Worm (Caenorhabditis elegans): ENCODE data around the gene slc-25A29.
A peak's percentile ranks its signal among the peaks of the same experiment; 100 is the strongest.

Gene slc-25A29

ce11 chrV:14658131-14658530 lies at the start of gene slc-25A29:
TSS of gene slc-25A29 (minus strand) at chrV:14658175.
- TF ChIP-seq dpff-1 (tag; optimal IDR thresholded peaks at IDR 0.05) (no peak), ztf-18 (tag; optimal IDR thresholded peaks at IDR 0.05) (no peak), ceh-100 (GFP tag; IDR thresholded peaks at IDR 0.05) (no peak), nfyb-1 (GFP tag; IDR thresholded peaks at IDR 0.05) (no peak), lag-1 (GFP tag; IDR thresholded peaks at IDR 0.05) (no peak), C06A6.2 (GFP tag; conservative IDR thresholded peaks at IDR 0.05) (no peak), F22D6.2 (tag; optimal IDR thresholded peaks at IDR 0.05) (no peak), D2030.7 (GFP tag; IDR thresholded peaks at IDR 0.05) (no peak), hsf-1 (GFP tag; IDR thresholded peaks at IDR 0.05) (no peak), ztf-26 (tag; optimal IDR thresholded peaks at IDR 0.05) (no peak), K11D2.4 (GFP tag; IDR thresholded peaks at IDR 0.05) (no peak)

DNA sequence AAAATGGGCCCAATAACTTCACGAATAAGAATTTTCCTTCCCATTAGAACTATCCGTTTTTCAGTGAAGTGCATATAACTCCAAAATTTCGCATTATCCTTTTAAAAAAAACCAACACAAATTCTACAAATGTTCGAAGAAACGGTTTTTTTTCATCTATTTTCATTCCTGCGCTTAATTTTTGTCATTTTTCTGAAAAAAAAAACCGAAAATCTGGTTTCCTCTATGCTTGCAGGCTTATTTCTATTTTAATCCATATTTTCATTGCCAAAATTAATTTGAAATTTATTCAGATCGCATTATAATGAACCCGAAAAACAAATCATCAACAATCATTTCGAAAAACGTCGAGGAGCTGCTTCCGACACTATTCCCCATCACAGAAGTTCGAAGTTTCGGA lies 40.7 kb upstream of the slc-25A29 start, which contains the start of gene set-5:
Gene set-5 (plus strand): TSS at position 301 of the 400 bp plus-strand sequence.
- TF ChIP-seq rcor-1 (GFP tag; IDR thresholded peaks at IDR 0.05) = no peak

- no peak for TF ChIP-seq hrde-1 (tag; optimal IDR thresholded peaks at IDR 0.05; ENCODE audit: borderline replicate concordance)
- TF ChIP-seq snpc-1.3 (tag; optimal IDR thresholded peaks at IDR 0.05; ENCODE audit: insufficient read depth) = no peak
- peak; percentile 48; the same call in 1 of the 2 replicates for TF ChIP-seq madf-6 (GFP tag; IDR thresholded peaks at IDR 0.05)
- TF ChIP-seq ceh-100 (GFP tag; IDR thresholded peaks at IDR 0.05) = no peak
- no peak for TF ChIP-seq zfh-2 (GFP tag; conservative IDR thresholded peaks at IDR 0.05)
- no peak for TF ChIP-seq akir-1 (GFP tag; optimal IDR thresholded peaks at IDR 0.05)
- no peak for TF ChIP-seq nfya-1 (tag; optimal IDR thresholded peaks at IDR 0.05; ENCODE audit: borderline replicate concordance, insufficient read depth)
- TF ChIP-seq F33H1.4 (GFP tag; IDR thresholded peaks at IDR 0.05) = peak; percentile 40; the same call in 1 of the 2 replicates
- TF ChIP-seq efl-1 (GFP tag; optimal IDR thresholded peaks at IDR 0.05) = peak; percentile 9
- TF ChIP-seq snpc-1.1 (tag; optimal IDR thresholded peaks at IDR 0.05; ENCODE audit: insufficient read depth) = peak; percentile 19
- peak; percentile 91 for TF ChIP-seq lsl-1 (GFP tag; optimal IDR thresholded peaks at IDR 0.05)
- TF ChIP-seq ztf-3 (GFP tag; optimal IDR thresholded peaks at IDR 0.05) = no peak
These were observed 40.0 kb upstream of the slc-25A29 start for ce11 chrV:14698005-14698404.

DNA sequence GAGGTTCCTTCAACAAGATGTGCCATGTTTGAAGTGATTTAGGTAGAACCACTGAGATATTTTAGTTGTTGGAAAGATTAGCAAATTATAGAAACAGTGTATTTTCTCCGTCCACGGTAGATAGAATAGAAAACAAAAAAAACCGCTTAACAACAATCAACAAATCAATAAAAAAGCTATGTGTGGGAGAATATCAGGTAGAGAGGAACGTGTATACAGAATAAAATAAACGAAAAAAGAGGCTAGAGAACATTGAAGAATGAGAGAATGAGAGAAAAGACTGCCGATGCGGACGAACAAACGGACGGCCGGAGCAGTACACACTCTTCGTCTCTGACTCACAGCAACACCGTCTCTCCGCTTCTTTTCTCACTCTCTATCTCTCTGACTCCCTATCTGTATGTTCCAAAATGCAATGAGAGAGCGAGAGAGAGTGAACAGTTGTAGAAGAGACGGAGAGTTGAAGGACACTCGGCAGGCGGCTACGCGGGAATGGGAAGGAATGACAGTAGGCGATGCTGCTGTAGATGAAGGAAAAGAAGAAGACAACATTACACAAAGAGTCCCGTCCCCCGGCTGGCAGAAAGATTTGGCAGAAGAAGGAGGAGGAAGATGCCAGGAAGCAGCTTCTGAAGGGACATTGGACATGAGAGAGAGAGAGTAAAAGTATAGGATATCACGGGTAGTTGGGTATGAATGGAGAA lies 38.8 kb upstream of the slc-25A29 start, which contains the start of gene unc-112:
Gene unc-112 (minus strand): TSS at position 51 of the 704 bp plus-strand sequence.
- TF ChIP-seq cebp-1 (GFP tag; IDR thresholded peaks at IDR 0.05) (no peak), cebp-1 (tag; optimal IDR thresholded peaks at IDR 0.05) (peak; percentile 73), mcd-1 (GFP tag; IDR thresholded peaks at IDR 0.05) (peak; percentile 76), C17E4.6 (GFP tag; IDR thresholded peaks at IDR 0.05) (0 out of 2 replicates have a peak, but pooled peaks have one; percentile 20), ets-4 (GFP tag; optimal IDR thresholded peaks at IDR 0.05) (peak; percentile 50), mes-4 (tag; optimal IDR thresholded peaks at IDR 0.05) (no peak), madf-3 (GFP tag; IDR thresholded peaks at IDR 0.05) (0 out of 2 replicates have a peak, but pooled peaks have one; percentile 12), B0336.3 (GFP tag; IDR thresholded peaks at IDR 0.05) (peak; percentile 61; the same call in 1 of the 2 replicates), ccch-3 (GFP tag; optimal IDR thresholded peaks at IDR 0.05) (no peak), B0261.1 (tag; optimal IDR thresholded peaks at IDR 0.05) (no peak), K12H6.12 (tag; optimal IDR thresholded peaks at IDR 0.05) (peak; percentile 84), nhr-120 (GFP tag; IDR thresholded peaks at IDR 0.05) (no peak), dox-1 (GFP tag; IDR thresholded peaks at IDR 0.05) (peak; percentile 90), T26A5.8 (tag; optimal IDR thresholded peaks at IDR 0.05) (no peak), unc-62 (GFP tag; optimal IDR thresholded peaks at IDR 0.05) (no peak), egrh-3 (GFP tag; IDR thresholded peaks at IDR 0.05) (peak; percentile 51; the same call in 1 of the 2 replicates), ceh-40 (GFP tag; IDR thresholded peaks at IDR 0.05) (no peak), madf-10 (tag; optimal IDR thresholded peaks at IDR 0.05) (no peak), hrde-1 (tag; optimal IDR thresholded peaks at IDR 0.05; ENCODE audit: borderline replicate concordance) (no peak), F33H1.4 (GFP tag; IDR thresholded peaks at IDR 0.05) (no peak), lin-54 (GFP tag; optimal IDR thresholded peaks at IDR 0.05) (peak; percentile 31), attf-5 (GFP tag; optimal IDR thresholded peaks at IDR 0.05) (peak; percentile 80), nhr-80 (tag; optimal IDR thresholded peaks at IDR 0.05) (peak; percentile 96)
